Worm (Caenorhabditis elegans) whole organism, L4 larva: ENCODE results near the gene H04D03.7.
A peak's percentile ranks its signal among the peaks of the same experiment; 100 is the strongest.

ENCODE experiments used
- F26F4.8 ChIP-seq: fragments of 200-800 bp; sonication (Bioruptor generic); conservative IDR thresholded peaks from 2 replicates; pipeline ENCODE4 v1.3.6; 2022; ENCODE audit warnings: missing genetic modification characterization, missing compliant biosample characterization
- F44E2.7 ChIP-seq: fragments of 200-800 bp; sonication (Bioruptor generic); IDR thresholded peaks from 2 replicates; pipeline ENCODE4 v2.1.2; 2022; ENCODE audit warnings: missing genetic modification characterization, missing compliant biosample characterization
- T20F7.1 ChIP-seq: fragments of 200-800 bp; sonication (Bioruptor generic); optimal IDR thresholded peaks from 2 replicates; lab custom pipeline; 2018; ENCODE audit warnings: mild to moderate bottlenecking, missing genetic modification characterization, missing compliant biosample characterization
- Y105C5A.15 ChIP-seq: fragments of 200-800 bp; sonication (Bioruptor generic); IDR thresholded peaks from 2 replicates; pipeline ENCODE4 v1.3.6; 2022; ENCODE audit warnings: missing genetic modification characterization, missing compliant biosample characterization
- Y48G9A.11 ChIP-seq: fragments of 200-800 bp; sonication (Bioruptor generic); IDR thresholded peaks from 2 replicates; pipeline ENCODE4 v1.3.6; 2022; ENCODE audit warnings: missing genetic modification reagents, missing genetic modification characterization, missing compliant biosample characterization
- attf-4 ChIP-seq: sonication (generic microtip); optimal IDR thresholded peaks from 3 replicates; lab custom pipeline; 2017; ENCODE audit warnings: missing biosample characterization, missing genetic modification characterization
- ceh-28 ChIP-seq: fragments of 150-350 bp; optimal IDR thresholded peaks from 2 replicates; lab custom pipeline; 2014; ENCODE audit warnings: missing biosample characterization, missing genetic modification reagents, missing genetic modification characterization
- ceh-32 ChIP-seq: sonication (generic microtip); optimal IDR thresholded peaks from 2 replicates; lab custom pipeline; 2016; ENCODE audit warnings: mild to moderate bottlenecking, missing genetic modification characterization, missing compliant biosample characterization; ENCODE audit not compliant: poor library complexity
- cey-2 ChIP-seq: sonication (generic microtip); optimal IDR thresholded peaks from 3 replicates; lab custom pipeline; 2017; ENCODE audit warnings: missing genetic modification characterization, mild to moderate bottlenecking, missing compliant biosample characterization, antibody characterized with exemption, borderline replicate concordance; ENCODE audit not compliant: insufficient read depth
- daf-16 ChIP-seq, 3 experiments: sonication (generic microtip); optimal IDR thresholded peaks; 2 replicates each; lab custom pipeline; 2016 to 2017; ENCODE audit warnings: missing genetic modification characterization in 3 of 3, missing genetic modification reagents in 3 of 3, mild to moderate bottlenecking in 2 of 3, missing compliant biosample characterization in 2 of 3, missing biosample characterization in 1 of 3, moderate library complexity in 1 of 3
- daf-19 ChIP-seq: fragments of 200-800 bp; sonication (Bioruptor generic); conservative IDR thresholded peaks from 2 replicates; pipeline ENCODE4 v1.3.6; 2022; ENCODE audit warnings: missing genetic modification characterization, missing compliant biosample characterization
- dmd-8 ChIP-seq: fragments of 200-800 bp; sonication (Bioruptor generic); IDR thresholded peaks from 2 replicates; pipeline ENCODE4 v1.3.6; 2022; ENCODE audit warnings: missing genetic modification characterization, missing compliant biosample characterization
- dmd-9 ChIP-seq: fragments of 200-800 bp; sonication (Bioruptor generic); IDR thresholded peaks from 2 replicates; pipeline ENCODE4 v1.3.6; 2022; ENCODE audit warnings: missing genetic modification reagents, missing genetic modification characterization, missing compliant biosample characterization
- duxl-1 ChIP-seq: sonication (generic microtip); optimal IDR thresholded peaks from 2 replicates; lab custom pipeline; 2016; ENCODE audit warnings: mild to moderate bottlenecking, missing genetic modification characterization, moderate library complexity, missing compliant biosample characterization; ENCODE audit not compliant: poor library complexity
- dve-1 ChIP-seq: sonication (generic microtip); optimal IDR thresholded peaks from 2 replicates; lab custom pipeline; 2017; ENCODE audit warnings: antibody characterized with exemption, mild to moderate bottlenecking, missing genetic modification characterization, missing compliant biosample characterization; ENCODE audit not compliant: insufficient read depth
- egl-27 ChIP-seq: sonication (generic microtip); optimal IDR thresholded peaks from 3 replicates; lab custom pipeline; 2017; ENCODE audit warnings: missing biosample characterization, missing genetic modification reagents, missing genetic modification characterization
- fos-1 ChIP-seq: fragments of 150-350 bp; optimal IDR thresholded peaks from 2 replicates; lab custom pipeline; 2014; ENCODE audit warnings: missing biosample characterization, missing genetic modification characterization
- hlh-11 ChIP-seq: fragments of 200-800 bp; sonication (Bioruptor generic); optimal IDR thresholded peaks from 2 replicates; lab custom pipeline; 2018; ENCODE audit warnings: mild to moderate bottlenecking, missing genetic modification characterization, missing compliant biosample characterization
- hlh-30 ChIP-seq: sonication (generic microtip); optimal IDR thresholded peaks from 2 replicates; lab custom pipeline; 2017; ENCODE audit warnings: antibody characterized with exemption, mild to moderate bottlenecking, missing genetic modification characterization, missing compliant biosample characterization; ENCODE audit not compliant: insufficient read depth
- hmg-1.1 ChIP-seq: fragments of 200-800 bp; sonication (Bioruptor generic); IDR thresholded peaks from 2 replicates; pipeline ENCODE4 v1.3.6; 2022; ENCODE audit warnings: missing genetic modification reagents, missing genetic modification characterization, missing compliant biosample characterization
- lin-1 ChIP-seq: fragments of 200-800 bp; sonication (Bioruptor generic); IDR thresholded peaks from 2 replicates; pipeline ENCODE4 v1.3.6; 2022; ENCODE audit warnings: missing genetic modification reagents, missing genetic modification characterization, missing compliant biosample characterization
- lin-15B ChIP-seq: fragments of 150-350 bp; sonication (generic microtip); optimal IDR thresholded peaks from 3 replicates; lab custom pipeline; 2014; ENCODE audit warnings: missing biosample characterization, missing genetic modification characterization
- lin-29 ChIP-seq: fragments of 200-800 bp; sonication (Bioruptor generic); IDR thresholded peaks from 2 replicates; pipeline ENCODE4 v1.3.6; 2022; ENCODE audit warnings: missing genetic modification reagents, missing genetic modification characterization, missing compliant biosample characterization
- lsy-2 ChIP-seq, 2 experiments: fragments of 150-350 bp in 1 of 2; sonication (generic microtip) in 1 of 2; optimal IDR thresholded peaks; 2 replicates each; lab custom pipeline; 2014 to 2017; ENCODE audit warnings: missing biosample characterization in 2 of 2, missing genetic modification characterization in 2 of 2
- madf-9 ChIP-seq: fragments of 200-800 bp; sonication (Bioruptor generic); conservative IDR thresholded peaks from 2 replicates; pipeline ENCODE4 v1.3.6; 2022; ENCODE audit warnings: missing genetic modification reagents, missing genetic modification characterization, missing compliant biosample characterization
- mep-1 ChIP-seq: fragments of 150-350 bp; sonication (generic microtip); optimal IDR thresholded peaks from 3 replicates; lab custom pipeline; 2014; ENCODE audit warnings: missing biosample characterization, missing genetic modification characterization
- mes-2 ChIP-seq: sonication (generic microtip); optimal IDR thresholded peaks from 2 replicates; lab custom pipeline; 2016; ENCODE audit warnings: missing genotype, mild to moderate bottlenecking, missing genetic modification characterization, missing compliant biosample characterization; ENCODE audit not compliant: poor library complexity, severe bottlenecking
- mxl-2 ChIP-seq: fragments of 200-800 bp; sonication (Bioruptor generic); conservative IDR thresholded peaks from 2 replicates; pipeline ENCODE4 v1.3.6; 2022; ENCODE audit warnings: missing genetic modification reagents, missing genetic modification characterization, missing compliant biosample characterization
- nhr-102 ChIP-seq: sonication (generic microtip); optimal IDR thresholded peaks from 2 replicates; lab custom pipeline; 2016; ENCODE audit warnings: mild to moderate bottlenecking, missing genetic modification characterization, moderate library complexity, missing compliant biosample characterization
- nhr-237 ChIP-seq: sonication (generic microtip); optimal IDR thresholded peaks from 2 replicates; lab custom pipeline; 2017; ENCODE audit warnings: missing biosample characterization, missing genetic modification characterization
- nhr-28 ChIP-seq: fragments of 150-350 bp; optimal IDR thresholded peaks from 2 replicates; lab custom pipeline; 2014; ENCODE audit warnings: missing biosample characterization, missing genetic modification characterization
- nhr-6 ChIP-seq: fragments of 150-350 bp; optimal IDR thresholded peaks from 2 replicates; lab custom pipeline; 2014; ENCODE audit warnings: missing biosample characterization, missing genetic modification characterization
- nhr-77 ChIP-seq: fragments of 150-350 bp; optimal IDR thresholded peaks from 2 replicates; lab custom pipeline; 2014; ENCODE audit warnings: missing biosample characterization, missing genetic modification characterization
- php-3 ChIP-seq: fragments of 200-800 bp; sonication (Bioruptor generic); IDR thresholded peaks from 2 replicates; pipeline ENCODE4 v1.3.6; 2022; ENCODE audit warnings: missing genetic modification reagents, missing genetic modification characterization, missing compliant biosample characterization
- sdz-12 ChIP-seq: fragments of 200-800 bp; sonication (Bioruptor generic); optimal IDR thresholded peaks from 2 replicates; lab custom pipeline; 2018; ENCODE audit warnings: mild to moderate bottlenecking, missing genetic modification characterization, missing compliant biosample characterization
- tag-97 ChIP-seq: fragments of 200-800 bp; sonication (Bioruptor generic); IDR thresholded peaks from 2 replicates; pipeline ENCODE4 v1.3.6; 2022; ENCODE audit warnings: missing genetic modification characterization, missing compliant biosample characterization
- unc-62 ChIP-seq, 3 experiments: fragments of 150-350 bp in 1 of 3; sonication (generic microtip); optimal IDR thresholded peaks in 2 of 3; peaks in 1 of 3; 1 replicate in 1 of 3; 2 replicates in 2 of 3; lab custom pipeline; 2014 to 2017; ENCODE audit warnings: missing biosample characterization in 3 of 3, missing genetic modification characterization in 3 of 3, missing genetic modification reagents in 3 of 3, missing genotype in 1 of 3
- zfp-3 ChIP-seq: fragments of 200-800 bp; sonication (Bioruptor generic); conservative IDR thresholded peaks from 2 replicates; pipeline ENCODE4 v1.3.6; 2022; ENCODE audit warnings: missing genetic modification reagents, missing genetic modification characterization, missing compliant biosample characterization
- zip-11 ChIP-seq: fragments of 200-800 bp; sonication (Bioruptor generic); IDR thresholded peaks from 2 replicates; pipeline ENCODE4 v1.3.6; 2022; ENCODE audit warnings: missing genetic modification characterization, missing compliant biosample characterization

H04D03.7 gene

ce11 chrIII:10479180-10479579, 32.5 kb upstream of the H04D03.7 start, which contains the start of gene D2045.7:
D2045.7 (plus strand) TSS chrIII:10479480.
- TF ChIP-seq F44E2.7 (GFP tag; lab: Robert Waterston, UW) (no peak), zfp-3 (GFP tag; lab: Robert Waterston, UW) (no peak), cey-2 (tag; lab: Kevin White, UChicago) (no peak), nhr-6 (tag; lab: Kevin White, UChicago) (no peak), ceh-32 (tag; lab: Kevin White, UChicago) (no peak), hlh-11 (no peak), mep-1 (tag; lab: Kevin White, UChicago) (no peak), lin-29 (no peak)

DNA sequence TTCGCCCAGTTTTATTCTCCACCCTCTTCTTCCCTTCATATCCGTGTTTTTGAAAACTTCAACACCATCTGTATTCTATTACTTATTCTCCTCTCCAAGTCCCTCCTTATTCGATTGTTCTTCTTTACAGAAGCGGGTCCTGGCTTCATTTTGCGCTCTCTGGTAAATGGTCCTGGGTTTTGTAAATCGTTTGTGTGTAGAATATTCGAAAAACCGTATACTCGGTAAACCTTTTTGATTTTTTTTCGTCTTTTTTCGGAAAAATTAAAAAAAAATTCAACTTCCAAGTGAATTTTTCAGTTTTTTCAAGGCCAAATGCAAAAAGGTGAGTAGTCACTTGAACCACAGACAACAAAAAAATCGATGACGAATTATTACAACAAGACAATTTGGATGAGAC, 28.3 kb upstream of the H04D03.7 start, which contains the start of gene D2045.9:
Gene D2045.9 (plus strand): TSS at position 301 of the 400 bp plus-strand sequence.
- no peak for TF ChIP-seq zip-11 (GFP tag; lab: Robert Waterston, UW)
- no peak for TF ChIP-seq lin-1
- TF ChIP-seq nhr-102, result no peak
- no peak for TF ChIP-seq F26F4.8 (GFP tag; lab: Robert Waterston, UW)
- TF ChIP-seq ceh-28 (tag; lab: Kevin White, UChicago), result no peak
- no peak for TF ChIP-seq tag-97 (GFP tag; lab: Robert Waterston, UW)
- no peak for TF ChIP-seq nhr-237
- no peak for TF ChIP-seq fos-1 (tag; lab: Kevin White, UChicago)
- no peak for TF ChIP-seq attf-4
- no peak for TF ChIP-seq dmd-9 (GFP tag; lab: Robert Waterston, UW)
- TF ChIP-seq dve-1, result no peak
- TF ChIP-seq mxl-2 (GFP tag; lab: Robert Waterston, UW), result no peak
- no peak for TF ChIP-seq duxl-1 (tag; lab: Kevin White, UChicago)
- no peak for TF ChIP-seq cey-2 (tag; lab: Kevin White, UChicago)
- TF ChIP-seq php-3 (GFP tag; lab: Robert Waterston, UW), result no peak
- no peak for TF ChIP-seq lin-29
- no peak for TF ChIP-seq dmd-8
- no peak for TF ChIP-seq lin-15B (tag; lab: Kevin White, UChicago)

DNA sequence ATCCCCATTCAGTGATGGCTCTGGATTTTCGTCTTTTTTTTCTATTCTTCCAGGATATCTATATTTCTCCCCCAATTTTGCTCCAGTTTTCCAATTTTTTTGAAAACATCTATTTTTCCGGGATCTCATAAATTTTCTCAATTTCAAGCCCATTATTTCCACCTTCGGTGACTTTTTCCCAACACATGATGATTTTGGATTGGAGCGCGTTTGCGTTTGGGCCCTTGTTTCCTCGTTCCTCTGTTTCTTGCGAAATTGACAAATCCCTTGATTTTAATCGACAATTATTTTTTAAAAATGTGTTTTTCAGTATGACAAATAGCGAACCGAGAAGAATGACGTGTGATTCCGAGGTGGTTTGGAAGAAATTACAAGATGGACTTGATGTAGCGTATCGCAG, 24.3 kb upstream of the H04D03.7 start, which contains the start of gene cul-1:
Gene cul-1 (plus strand): TSS at position 311 of the 400 bp plus-strand sequence.
- TF ChIP-seq daf-16 (GFP tag; optimal IDR thresholded peaks at IDR 0.05; lab: Kevin White, UChicago) (no peak), daf-16 (tag; optimal IDR thresholded peaks at IDR 0.05; lab: Kevin White, UChicago) (peak; percentile 11), lsy-2 (tag; optimal IDR thresholded peaks at IDR 0.05; lab: Kevin White, UChicago) (peak in 1 of 2 experiments; percentile 42), mes-2 (tag; lab: Kevin White, UChicago) (peak; percentile 23), hlh-30 (tag; lab: Kevin White, UChicago) (peak; percentile 72), daf-19 (no peak), dve-1 (peak; percentile 5), hlh-11 (no peak), dmd-9 (GFP tag; lab: Robert Waterston, UW) (no peak), sdz-12 (GFP tag; lab: Kevin White, UChicago) (no peak), hmg-1.1 (GFP tag; lab: Robert Waterston, UW) (no peak), nhr-28 (tag; lab: Kevin White, UChicago) (peak; percentile 2)

ce11 chrIII:10469574-10470055, 23.0 kb upstream of the H04D03.7 start, which contains the start of gene D2045.5:
D2045.5 (minus strand) TSS chrIII:10469624.
- TF ChIP-seq nhr-77 (tag; lab: Kevin White, UChicago), result no peak
- no peak for TF ChIP-seq ceh-28 (tag; lab: Kevin White, UChicago)
- TF ChIP-seq dmd-9 (GFP tag; lab: Robert Waterston, UW), result no peak
- TF ChIP-seq unc-62 (GFP tag; optimal IDR thresholded peaks at IDR 0.05 in 1 of 2; lab: Kevin White, UChicago), result no peak
- TF ChIP-seq unc-62 (tag; optimal IDR thresholded peaks at IDR 0.05; lab: Kevin White, UChicago), result no peak
- no peak for TF ChIP-seq Y48G9A.11 (GFP tag; lab: Robert Waterston, UW)
- no peak for TF ChIP-seq T20F7.1 (GFP tag; lab: Kevin White, UChicago)
- TF ChIP-seq ceh-32 (tag; lab: Kevin White, UChicago), result no peak
- no peak for TF ChIP-seq Y105C5A.15 (GFP tag; lab: Robert Waterston, UW)
- TF ChIP-seq madf-9 (GFP tag; lab: Robert Waterston, UW), result no peak
- no peak for TF ChIP-seq egl-27 (tag; lab: Kevin White, UChicago)
